Fruit fly (Drosophila melanogaster): Measurements from ENCODE around the gene Hrb87F.

Hrb87F gene

dm6 chr3R:13631642-13632041 is 28.7 kb downstream of the Hrb87F start, which contains the start of gene CG10841:
TSS of gene CG10841 (plus strand) at chr3R:13631942.
- TF ChIP-seq acj6 (GFP tag; optimal IDR thresholded peaks at IDR 0.05) (no peak), eg (GFP tag; IDR thresholded peaks at IDR 0.05) (no peak), Blimp-1 (GFP tag; optimal IDR thresholded peaks at IDR 0.05) (no peak), CG10669 (GFP tag; optimal IDR thresholded peaks at IDR 0.05) (no peak), CG6163 (GFP tag; IDR thresholded peaks at IDR 0.05) (no peak), Eip78C (GFP tag) (no peak), CG16779 (tag; optimal IDR thresholded peaks at IDR 0.05) (no peak), CG8632 (GFP tag; optimal IDR thresholded peaks at IDR 0.05) (no peak), Sox14 (GFP tag; optimal IDR thresholded peaks at IDR 0.05) (no peak)

- TF ChIP-seq CG3032 (tag; optimal IDR thresholded peaks at IDR 0.05): no peak
- no peak for TF ChIP-seq CG11902 (GFP tag; optimal IDR thresholded peaks at IDR 0.05)
- no peak for TF ChIP-seq Eip78C (GFP tag)
- TF ChIP-seq pdm3 (GFP tag; optimal IDR thresholded peaks at IDR 0.05): no peak
- TF ChIP-seq net (GFP tag; optimal IDR thresholded peaks at IDR 0.05): no peak
- TF ChIP-seq esn (GFP tag; optimal IDR thresholded peaks at IDR 0.05): no peak
- TF ChIP-seq dac (GFP tag; optimal IDR thresholded peaks at IDR 0.05): no peak
- TF ChIP-seq CG8319 (GFP tag; optimal IDR thresholded peaks at IDR 0.05): no peak
- TF ChIP-seq Ets21C (GFP tag; optimal IDR thresholded peaks at IDR 0.05): no peak
- no peak for TF ChIP-seq CG10669 (GFP tag; optimal IDR thresholded peaks at IDR 0.05)
- TF ChIP-seq CG8632 (GFP tag; optimal IDR thresholded peaks at IDR 0.05): no peak
- no peak for TF ChIP-seq vri (GFP tag; optimal IDR thresholded peaks at IDR 0.05)
- TF ChIP-seq CG4318 (GFP tag; optimal IDR thresholded peaks at IDR 0.05): no peak
- no peak for TF ChIP-seq fkh (GFP tag; optimal IDR thresholded peaks at IDR 0.05)
- TF ChIP-seq CG11762 (GFP tag; optimal IDR thresholded peaks at IDR 0.05; ENCODE audit: insufficient read depth): no peak
- no peak for TF ChIP-seq CG6808 (GFP tag; optimal IDR thresholded peaks at IDR 0.05)
- no peak for TF ChIP-seq ss (GFP tag; optimal IDR thresholded peaks at IDR 0.05)
- no peak for TF ChIP-seq CG6163 (GFP tag; IDR thresholded peaks at IDR 0.05)
These were observed 43.1 kb downstream of the Hrb87F start for dm6 chr3R:13617228-13617627.

dm6 chr3R:13615617-13616016 is 44.7 kb downstream of the Hrb87F start, which contains the start of gene CG9269:
TSS of gene CG9269 (plus strand) at chr3R:13615917.
- TF ChIP-seq CG1621 (tag; optimal IDR thresholded peaks at IDR 0.05): no peak
- no peak for TF ChIP-seq spab (GFP tag; optimal IDR thresholded peaks at IDR 0.05)
- no peak for TF ChIP-seq topi (GFP tag; optimal IDR thresholded peaks at IDR 0.05)
- no peak for TF ChIP-seq CG34406 (GFP tag; optimal IDR thresholded peaks at IDR 0.05)
- no peak for TF ChIP-seq Met (GFP tag; optimal IDR thresholded peaks at IDR 0.05)
- no peak for TF ChIP-seq fkh (GFP tag; optimal IDR thresholded peaks at IDR 0.05)
- TF ChIP-seq CG3919 (GFP tag; optimal IDR thresholded peaks at IDR 0.05): no peak
- TF ChIP-seq fd85E (GFP tag; optimal IDR thresholded peaks at IDR 0.05): no peak
- TF ChIP-seq Blimp-1 (GFP tag; optimal IDR thresholded peaks at IDR 0.05): no peak

dm6 chr3R:13615007-13615406 is 45.3 kb downstream of the Hrb87F start:
- TF ChIP-seq fd59A (GFP tag; optimal IDR thresholded peaks at IDR 0.05): no peak
- TF ChIP-seq dac (GFP tag; optimal IDR thresholded peaks at IDR 0.05): no peak
- no peak for TF ChIP-seq Ets21C (GFP tag; optimal IDR thresholded peaks at IDR 0.05)
- no peak for TF ChIP-seq dsx (GFP tag; optimal IDR thresholded peaks at IDR 0.05; ENCODE audit: poor library complexity, severe bottlenecking)
- no peak for TF ChIP-seq Sox14 (GFP tag; optimal IDR thresholded peaks at IDR 0.05)

dm6 chr3R:13612333-13612732 is 48.0 kb downstream of the Hrb87F start, which contains the start of gene CG9757:
TSS of gene CG9757 (minus strand) at chr3R:13612433.
- TF ChIP-seq net (GFP tag; optimal IDR thresholded peaks at IDR 0.05) (no peak), salr (GFP tag; optimal IDR thresholded peaks at IDR 0.05) (no peak), CG7368 (GFP tag; optimal IDR thresholded peaks at IDR 0.05) (no peak), esn (GFP tag; optimal IDR thresholded peaks at IDR 0.05) (no peak), fd59A (GFP tag; optimal IDR thresholded peaks at IDR 0.05) (no peak), Sox14 (GFP tag; optimal IDR thresholded peaks at IDR 0.05) (no peak), dsx (GFP tag; optimal IDR thresholded peaks at IDR 0.05; ENCODE audit: poor library complexity, severe bottlenecking) (no peak), Sox102F (GFP tag; optimal IDR thresholded peaks at IDR 0.05) (no peak), OdsH (GFP tag; optimal IDR thresholded peaks at IDR 0.05) (no peak), Ets21C (GFP tag; optimal IDR thresholded peaks at IDR 0.05) (no peak), CG31627 (GFP tag; optimal IDR thresholded peaks at IDR 0.05) (no peak), CG32006 (GFP tag; optimal IDR thresholded peaks at IDR 0.05) (no peak), CG3919 (GFP tag; optimal IDR thresholded peaks at IDR 0.05) (no peak), CG8632 (GFP tag; optimal IDR thresholded peaks at IDR 0.05) (no peak), Eip78C (GFP tag) (no peak), fkh (GFP tag; optimal IDR thresholded peaks at IDR 0.05) (no peak)

Data from whole organism, prepupa.